Worm (Caenorhabditis elegans): ENCODE results near the gene daf-12.
A peak's percentile ranks its signal among the peaks of the same experiment; 100 is the strongest.

The daf-12 gene

DNA sequence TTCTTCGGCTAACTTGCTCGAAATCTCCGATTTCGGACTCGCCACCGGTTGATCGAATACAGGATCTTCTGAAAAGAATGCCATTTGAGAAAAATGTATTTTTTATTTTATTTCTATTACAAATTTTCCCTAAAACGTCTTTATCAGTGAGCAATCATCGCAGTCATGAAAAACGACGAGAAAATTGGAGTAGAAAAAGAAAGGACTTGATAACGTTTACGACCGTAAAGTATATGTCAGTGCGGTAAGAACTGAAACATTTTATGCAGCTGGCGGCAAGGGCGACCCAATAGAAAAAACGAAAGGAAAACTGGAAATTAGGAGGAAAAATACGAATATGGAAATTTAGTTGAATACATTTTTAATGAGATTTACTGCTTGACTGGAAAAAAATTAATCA is 17.9 kb upstream of the daf-12 start:
- TF ChIP-seq W03F9.2 (tag; optimal IDR thresholded peaks at IDR 0.05) (no peak), dao-5 (tag; optimal IDR thresholded peaks at IDR 0.05) (no peak), him-1 (tag; optimal IDR thresholded peaks at IDR 0.05) (no peak)

DNA sequence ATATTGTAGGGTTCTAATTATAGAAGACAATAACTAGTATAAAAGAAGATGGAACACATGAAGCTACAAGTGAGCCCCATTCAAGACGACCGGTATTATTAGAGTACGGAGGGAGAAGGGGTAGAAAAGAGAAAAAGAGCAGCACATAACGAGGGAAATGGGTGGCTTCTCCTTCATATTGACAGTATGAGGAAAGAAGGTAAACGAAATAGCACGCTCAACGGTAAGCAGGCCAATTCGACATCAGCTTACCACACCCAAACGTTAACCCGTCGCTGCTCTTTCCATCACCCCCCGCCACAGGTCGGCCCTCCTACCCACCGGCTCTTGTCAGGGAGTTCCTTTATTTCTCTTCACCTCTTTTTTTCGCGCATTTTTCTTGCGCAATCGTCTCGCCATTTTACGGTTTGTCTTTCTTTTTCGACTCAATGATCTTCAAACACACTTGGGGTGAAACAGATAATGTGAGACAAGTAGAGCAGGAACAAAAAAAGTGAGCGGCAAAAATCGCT is 17.0 kb upstream of the daf-12 start:
- TF ChIP-seq him-1 (tag; optimal IDR thresholded peaks at IDR 0.05): no peak
- no peak for TF ChIP-seq W03F9.2 (tag; optimal IDR thresholded peaks at IDR 0.05)
- no peak for TF ChIP-seq dao-5 (tag; optimal IDR thresholded peaks at IDR 0.05)

DNA sequence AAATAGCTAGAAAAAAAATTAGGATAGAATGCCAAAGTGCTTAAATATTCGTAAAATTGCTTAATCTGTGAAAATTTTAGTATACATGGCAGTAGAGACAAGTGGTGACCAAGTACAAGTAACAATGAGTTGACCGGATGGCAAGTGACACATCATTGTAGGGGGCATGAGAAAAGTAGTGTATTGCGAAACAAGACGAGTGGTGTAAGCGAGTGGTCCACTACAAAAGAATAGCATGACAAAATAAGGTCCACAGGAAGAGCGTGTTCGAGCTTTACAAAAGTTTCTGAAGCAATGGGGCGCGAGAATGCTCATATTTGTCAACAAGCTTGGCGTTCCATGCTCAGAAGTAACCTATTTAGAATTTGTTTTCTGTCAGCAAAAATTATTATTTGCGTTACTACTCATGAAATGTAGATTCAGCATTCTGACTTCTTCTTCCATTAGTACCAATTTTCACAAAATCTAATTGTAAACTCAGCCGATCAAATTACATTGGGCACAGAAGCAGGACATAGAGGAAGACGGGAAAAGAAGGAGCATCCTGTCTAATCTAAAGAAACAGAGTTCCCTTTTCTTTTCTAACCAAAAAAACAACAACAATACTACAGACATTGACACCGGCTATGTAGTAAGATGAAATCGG is 16.0 kb upstream of the daf-12 start:
- TF ChIP-seq dao-5 (tag; optimal IDR thresholded peaks at IDR 0.05) (no peak), him-1 (tag; optimal IDR thresholded peaks at IDR 0.05) (no peak), W03F9.2 (tag; optimal IDR thresholded peaks at IDR 0.05) (no peak)

DNA sequence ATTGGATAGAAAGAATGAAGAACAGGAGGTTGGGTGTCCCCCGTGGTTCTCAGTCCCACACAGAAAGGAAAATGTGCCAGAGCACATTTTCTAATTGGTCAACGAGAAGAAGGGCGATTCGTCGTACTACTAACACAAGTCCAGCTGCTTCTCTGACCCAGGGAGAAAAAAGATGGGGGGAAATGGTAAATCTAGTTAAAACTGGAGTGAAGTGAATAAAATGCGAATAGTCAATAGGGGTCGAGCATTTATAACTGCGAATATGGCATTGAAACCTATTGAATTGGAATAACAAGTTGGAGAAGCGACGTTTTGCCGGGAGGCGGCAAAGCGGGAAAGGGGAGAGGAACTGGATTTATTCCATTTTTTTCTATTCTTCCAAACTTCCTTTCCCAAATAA is 13.1 kb upstream of the daf-12 start:
- no peak for TF ChIP-seq him-1 (tag; optimal IDR thresholded peaks at IDR 0.05)
- no peak for TF ChIP-seq dao-5 (tag; optimal IDR thresholded peaks at IDR 0.05)
- no peak for TF ChIP-seq W03F9.2 (tag; optimal IDR thresholded peaks at IDR 0.05)

DNA sequence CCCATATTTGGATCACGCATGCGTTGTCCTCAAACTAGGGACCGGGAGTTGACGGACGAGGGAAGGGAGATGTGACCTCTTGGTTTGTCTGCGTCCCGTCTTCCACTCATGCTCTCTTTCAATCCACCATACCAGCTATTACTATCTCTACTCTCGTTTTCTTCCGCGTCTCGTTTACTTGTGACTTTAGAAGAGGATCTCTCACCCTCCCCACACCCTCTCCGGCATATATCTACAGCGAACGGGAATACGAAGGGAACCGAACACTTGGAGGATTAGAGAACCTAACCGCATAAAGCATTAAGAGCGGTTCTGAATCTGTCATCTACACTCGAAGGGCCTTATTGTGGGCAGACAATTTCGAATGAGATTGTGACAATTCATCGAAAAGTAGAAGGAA is 12.6 kb upstream of the daf-12 start:
- no peak for TF ChIP-seq him-1 (tag; optimal IDR thresholded peaks at IDR 0.05)
- TF ChIP-seq W03F9.2 (tag; optimal IDR thresholded peaks at IDR 0.05): no peak

DNA sequence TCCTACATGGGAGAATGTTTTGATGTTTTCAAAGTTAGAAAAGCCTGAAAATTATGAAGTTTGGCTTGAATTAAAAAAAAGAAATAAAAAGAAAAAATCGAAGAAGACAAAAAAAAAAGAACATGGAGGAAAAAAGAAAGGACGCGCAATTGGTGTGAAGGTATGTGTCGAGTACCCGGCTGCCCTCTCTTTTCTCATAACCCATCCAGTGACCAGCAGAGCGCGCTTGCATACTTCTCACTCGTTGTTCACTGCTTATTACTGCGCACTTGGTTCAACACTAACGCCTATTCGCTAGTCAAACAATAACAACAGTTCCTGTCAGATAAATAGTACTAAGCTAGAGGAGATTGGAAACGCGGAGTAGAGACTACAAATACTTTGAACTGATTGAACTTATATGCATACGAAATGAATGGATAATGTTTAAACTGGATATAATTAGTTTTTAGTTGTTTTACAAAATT is 11.5 kb upstream of the daf-12 start, which contains the start of gene abl-1:
abl-1 (minus strand) TSS at position 51 of the 467 bp plus-strand sequence.
- TF ChIP-seq him-1 (tag; optimal IDR thresholded peaks at IDR 0.05) (no peak), dao-5 (tag; optimal IDR thresholded peaks at IDR 0.05) (no peak), W03F9.2 (tag; optimal IDR thresholded peaks at IDR 0.05) (no peak)

DNA sequence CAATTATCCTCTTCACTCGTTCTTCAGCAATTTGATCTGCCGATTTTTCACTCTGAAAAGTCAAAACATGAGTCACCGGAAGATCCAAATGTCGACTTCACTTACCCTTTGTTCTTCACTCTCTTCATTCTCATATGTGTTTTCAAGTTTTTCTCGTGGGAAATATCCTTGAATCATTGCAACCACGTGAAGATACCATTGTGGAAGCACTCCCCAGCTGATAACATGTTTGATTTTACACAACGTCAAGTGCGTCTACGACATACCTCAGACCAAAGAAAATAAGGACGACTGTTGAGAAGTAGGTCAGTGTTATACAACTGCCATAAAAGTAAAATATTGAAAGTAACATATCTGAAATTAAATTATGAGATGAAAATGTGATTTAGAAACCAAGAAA is 7.3 kb upstream of the daf-12 start, which contains the start of gene M79.2:
M79.2 (minus strand) TSS at position 354 of the 400 bp plus-strand sequence.
- TF ChIP-seq him-1 (tag; optimal IDR thresholded peaks at IDR 0.05) (no peak), dao-5 (tag; optimal IDR thresholded peaks at IDR 0.05) (no peak), W03F9.2 (tag; optimal IDR thresholded peaks at IDR 0.05) (no peak)

DNA sequence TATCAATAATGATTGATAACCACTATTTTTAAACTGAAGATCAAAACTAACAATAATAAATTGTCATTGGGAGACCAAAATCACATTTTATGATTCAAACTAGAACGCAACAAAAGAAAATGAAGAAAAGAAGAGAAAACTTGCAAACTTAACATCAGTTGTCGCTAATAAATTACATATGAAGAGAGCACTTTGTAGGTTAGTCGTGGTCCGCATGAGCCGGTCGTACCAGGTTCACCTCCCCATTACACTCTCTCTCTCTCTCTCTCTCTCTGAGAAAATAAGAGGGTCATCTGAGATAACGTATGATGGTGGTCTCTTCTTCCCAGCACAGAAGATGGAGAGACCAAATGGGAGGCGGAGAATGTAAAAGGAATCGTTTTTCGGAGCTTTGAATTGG is 6.6 kb upstream of the daf-12 start:
- TF ChIP-seq him-1 (tag; optimal IDR thresholded peaks at IDR 0.05): no peak
- no peak for TF ChIP-seq W03F9.2 (tag; optimal IDR thresholded peaks at IDR 0.05)
- no peak for TF ChIP-seq dao-5 (tag; optimal IDR thresholded peaks at IDR 0.05)

DNA sequence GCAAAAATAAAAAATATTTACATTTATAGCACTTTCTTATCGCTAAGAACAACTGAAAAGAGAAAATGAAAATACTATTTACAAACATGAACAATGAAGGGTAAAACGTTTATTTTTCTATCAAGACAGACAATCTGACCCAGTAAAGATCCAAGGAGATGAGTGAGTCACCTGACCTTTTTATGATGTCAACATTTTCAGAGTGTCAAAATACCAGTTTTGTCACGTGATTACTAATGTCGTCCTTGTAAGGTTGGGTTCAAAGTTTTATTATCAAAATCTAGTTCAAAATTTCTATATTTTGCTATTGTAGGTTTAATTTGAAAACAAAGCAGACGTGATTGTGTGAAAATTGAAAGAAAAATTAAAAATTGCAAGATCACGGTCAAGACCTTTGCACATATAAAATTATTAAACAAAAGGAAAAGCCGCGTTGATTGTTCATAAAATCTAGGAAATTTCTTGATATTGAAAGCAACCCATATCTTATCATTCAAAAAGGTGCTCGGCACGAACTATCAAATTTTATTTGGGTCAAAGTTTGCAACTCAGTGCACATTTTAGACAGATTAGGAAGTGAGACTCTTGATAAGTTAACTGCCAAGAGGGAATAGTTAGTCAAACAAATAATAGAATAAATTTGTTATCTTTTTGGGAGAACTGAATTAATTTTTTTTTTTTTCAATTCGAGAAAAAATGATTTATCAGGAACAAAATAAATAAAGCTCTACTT is 5.5 kb upstream of the daf-12 start:
- TF ChIP-seq dao-5 (tag; optimal IDR thresholded peaks at IDR 0.05) (no peak), W03F9.2 (tag; optimal IDR thresholded peaks at IDR 0.05) (no peak), him-1 (tag; optimal IDR thresholded peaks at IDR 0.05) (no peak)

DNA sequence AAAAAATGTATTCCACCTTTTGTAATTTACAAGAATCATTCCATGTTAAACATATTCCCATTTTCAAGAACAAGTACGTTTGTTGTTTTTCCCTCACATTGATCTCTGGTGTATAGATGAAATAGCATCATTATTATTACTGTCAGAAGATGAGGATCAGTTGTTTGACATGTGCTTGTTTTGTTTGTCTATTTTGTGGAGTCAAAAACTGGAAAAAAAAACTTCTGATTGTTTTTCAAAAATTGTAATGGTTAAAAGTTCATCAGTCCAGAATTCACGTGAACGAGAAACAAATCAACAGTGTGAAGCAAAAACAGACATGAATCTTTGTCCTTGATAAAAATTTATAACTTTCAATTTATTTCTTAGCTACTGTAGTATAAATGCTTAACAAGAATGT is 4.8 kb upstream of the daf-12 start:
- TF ChIP-seq W03F9.2 (tag; optimal IDR thresholded peaks at IDR 0.05): no peak

DNA sequence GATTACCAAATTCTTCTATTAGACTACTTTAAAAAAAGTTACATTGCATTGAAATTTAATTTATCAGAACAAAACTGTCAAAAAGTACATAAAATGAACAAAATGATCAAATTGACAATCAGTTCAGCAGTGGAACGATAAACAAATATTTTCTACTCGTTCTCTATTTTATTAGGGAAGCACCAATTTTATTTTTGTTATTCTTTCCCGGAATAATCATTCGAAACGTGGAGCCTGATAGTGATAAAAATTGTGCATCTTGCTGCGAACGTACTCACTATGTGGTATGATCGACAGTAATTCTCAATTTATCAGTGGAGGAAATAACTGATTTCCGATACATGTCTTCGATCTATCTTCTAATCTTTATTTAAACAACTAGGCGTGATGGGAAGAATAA is 3.8 kb upstream of the daf-12 start:
- no peak for TF ChIP-seq W03F9.2 (tag; optimal IDR thresholded peaks at IDR 0.05)
- TF ChIP-seq him-1 (tag; optimal IDR thresholded peaks at IDR 0.05): no peak
- TF ChIP-seq dao-5 (tag; optimal IDR thresholded peaks at IDR 0.05): no peak

DNA sequence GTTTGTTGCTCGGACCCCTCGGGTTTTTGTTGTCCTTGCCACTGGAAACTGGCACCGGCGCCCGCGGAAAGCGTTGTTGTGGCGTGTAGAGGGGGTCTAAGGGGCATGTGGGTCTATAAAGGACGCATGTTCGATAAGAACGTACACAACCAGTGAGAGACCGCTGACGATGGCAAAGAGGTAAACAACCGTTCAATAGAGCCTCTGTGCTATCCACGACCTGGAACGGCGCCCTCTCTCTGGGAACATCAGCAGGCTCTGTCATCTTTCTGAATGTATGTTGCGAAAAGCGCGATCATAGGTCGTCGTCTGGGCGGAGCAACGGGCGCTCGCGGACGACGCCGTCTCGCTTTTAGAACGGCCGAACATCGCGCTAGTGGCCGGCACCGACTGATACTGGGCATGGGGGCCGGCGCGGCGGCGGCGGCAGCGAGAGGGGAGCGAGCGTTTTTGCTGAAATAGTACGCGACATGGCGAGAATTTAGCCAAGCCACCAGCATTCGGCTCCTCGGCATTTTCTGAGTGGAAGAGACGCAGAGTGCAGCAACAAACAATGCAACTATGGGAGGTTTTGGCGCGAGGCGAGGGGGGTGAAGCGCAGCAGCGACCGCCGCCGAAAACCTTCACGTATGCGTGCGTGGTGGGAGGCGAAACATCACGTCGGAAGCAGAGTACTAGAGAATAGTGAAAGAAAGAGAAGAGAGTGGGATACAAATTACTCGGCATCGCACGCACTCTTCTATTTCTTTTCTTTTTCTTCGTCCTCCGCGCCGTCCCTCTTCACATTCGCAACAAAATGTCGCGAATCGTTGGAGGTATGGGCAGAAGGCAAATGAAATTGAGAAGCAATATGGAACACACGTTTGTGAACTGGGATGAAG is 1.6 kb downstream of the daf-12 start:
- TF ChIP-seq him-1 (tag; optimal IDR thresholded peaks at IDR 0.05): peak; percentile 95
- peak; percentile 0 for TF ChIP-seq W03F9.2 (tag; optimal IDR thresholded peaks at IDR 0.05)
- peak; percentile 41 for TF ChIP-seq dao-5 (tag; optimal IDR thresholded peaks at IDR 0.05)

DNA sequence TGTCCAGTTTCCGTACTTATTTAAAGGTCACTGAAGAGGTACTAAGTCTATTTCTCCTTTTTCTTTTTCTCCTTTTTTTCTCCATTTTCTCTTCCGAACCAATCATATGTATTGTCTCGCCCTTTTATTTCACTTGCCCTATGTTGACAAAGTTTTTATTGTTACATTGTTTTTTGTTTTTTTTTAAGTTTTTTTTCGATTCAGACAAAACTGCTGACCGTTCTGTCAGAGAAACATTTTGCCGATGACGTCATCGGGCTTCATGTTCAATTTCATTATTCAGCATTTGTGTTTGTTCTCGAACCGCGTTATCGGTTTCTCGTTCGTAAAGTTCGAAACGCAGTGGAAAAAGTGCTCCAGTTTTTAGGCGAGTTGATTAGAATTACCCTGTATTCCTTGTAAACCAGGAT is 3.7 kb downstream of the daf-12 start:
- TF ChIP-seq him-1 (tag; optimal IDR thresholded peaks at IDR 0.05) (no peak), dao-5 (tag; optimal IDR thresholded peaks at IDR 0.05) (no peak), W03F9.2 (tag; optimal IDR thresholded peaks at IDR 0.05) (no peak)

DNA sequence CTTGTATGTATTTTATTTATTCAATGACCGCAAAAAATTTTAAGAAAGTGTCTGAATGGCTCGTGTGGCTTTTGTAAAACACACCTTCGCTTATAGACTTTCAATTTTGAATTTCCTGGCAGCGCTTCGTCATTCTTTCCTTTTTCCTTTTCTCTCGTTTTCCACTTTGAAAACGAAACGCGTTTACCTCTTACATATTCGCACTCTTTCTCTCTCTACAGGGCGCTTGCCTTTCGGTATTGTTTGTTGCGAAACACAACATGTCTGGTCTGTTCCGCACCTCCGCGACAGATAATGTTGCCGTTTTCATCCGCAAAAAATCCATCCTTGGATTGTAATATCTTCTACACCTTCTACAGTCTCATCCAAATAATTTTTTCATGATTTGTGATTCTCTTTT is 4.9 kb downstream of the daf-12 start:
- TF ChIP-seq W03F9.2 (tag; optimal IDR thresholded peaks at IDR 0.05): no peak
- no peak for TF ChIP-seq dao-5 (tag; optimal IDR thresholded peaks at IDR 0.05)
- no peak for TF ChIP-seq him-1 (tag; optimal IDR thresholded peaks at IDR 0.05)

Measured in whole organism, L4/young adult.